Worm (Caenorhabditis elegans) whole organism, L3 larva: Measurements from ENCODE around the gene srg-11.

ENCODE experiments used
- R02D3.7 ChIP-seq: fragments of 150-350 bp; optimal IDR thresholded peaks from 2 replicates; lab custom pipeline; 2014; ENCODE audit warnings: missing biosample characterization, missing genetic modification characterization
- ZK546.5 ChIP-seq: sonication (generic microtip); optimal IDR thresholded peaks from 2 replicates; lab custom pipeline; 2017; ENCODE audit warnings: missing biosample characterization, missing genetic modification characterization
- aly-2 ChIP-seq: fragments of 150-350 bp; optimal IDR thresholded peaks from 2 replicates; lab custom pipeline; 2014; ENCODE audit warnings: missing biosample characterization, missing genetic modification characterization
- ceh-16 ChIP-seq: sonication (generic microtip); optimal IDR thresholded peaks from 2 replicates; lab custom pipeline; 2017; ENCODE audit warnings: missing biosample characterization, missing genetic modification characterization
- ceh-82 ChIP-seq: fragments of 150-350 bp; optimal IDR thresholded peaks from 2 replicates; lab custom pipeline; 2014; ENCODE audit warnings: missing biosample characterization, missing genetic modification characterization
- ceh-9 ChIP-seq: sonication (generic microtip); optimal IDR thresholded peaks from 2 replicates; lab custom pipeline; 2018; ENCODE audit warnings: missing biosample characterization, missing genetic modification characterization
- daf-12 ChIP-seq: fragments of 150-350 bp; optimal IDR thresholded peaks from 2 replicates; lab custom pipeline; 2014; ENCODE audit warnings: missing biosample characterization, missing genetic modification reagents, missing genetic modification characterization
- egl-27 ChIP-seq: sonication (generic microtip); optimal IDR thresholded peaks from 4 replicates; lab custom pipeline; 2017; ENCODE audit warnings: missing biosample characterization, missing genetic modification reagents, missing genetic modification characterization
- egl-5 ChIP-seq: fragments of 150-350 bp; optimal IDR thresholded peaks from 2 replicates; lab custom pipeline; 2017; ENCODE audit warnings: missing biosample characterization, missing genetic modification reagents, missing genetic modification characterization, inconsistent platforms
- elt-1 ChIP-seq: fragments of 150-350 bp; optimal IDR thresholded peaks from 2 replicates; lab custom pipeline; 2014; ENCODE audit warnings: missing biosample characterization, missing genetic modification characterization
- elt-3 ChIP-seq, 3 experiments: fragments of 150-350 bp in 1 of 3; sonication (generic microtip) in 2 of 3; optimal IDR thresholded peaks; 2 replicates in 2 of 3; 4 replicates in 1 of 3; lab custom pipeline; 2014 to 2017; ENCODE audit warnings: missing biosample characterization in 3 of 3, missing genetic modification characterization in 3 of 3
- eor-1 ChIP-seq, 2 experiments: fragments of 150-350 bp; optimal IDR thresholded peaks; 2 replicates each; lab custom pipeline; 2014 to 2018; ENCODE audit warnings: missing biosample characterization in 2 of 2, missing genetic modification characterization in 2 of 2
- fkh-10 ChIP-seq: sonication (generic microtip); optimal IDR thresholded peaks from 2 replicates; lab custom pipeline; 2017; ENCODE audit warnings: missing biosample characterization, missing genetic modification reagents, missing genetic modification characterization
- fkh-2 ChIP-seq: fragments of 150-350 bp; optimal IDR thresholded peaks from 2 replicates; lab custom pipeline; 2014; ENCODE audit warnings: missing biosample characterization, missing genetic modification reagents, missing genetic modification characterization
- fos-1 ChIP-seq: fragments of 150-350 bp; optimal IDR thresholded peaks from 2 replicates; lab custom pipeline; 2014; ENCODE audit warnings: missing biosample characterization, missing genetic modification characterization
- hmg-11 ChIP-seq: sonication (generic microtip); optimal IDR thresholded peaks from 2 replicates; lab custom pipeline; 2016; ENCODE audit warnings: missing genetic modification characterization, missing compliant biosample characterization
- jun-1 ChIP-seq: fragments of 150-350 bp; optimal IDR thresholded peaks from 2 replicates; lab custom pipeline; 2014; ENCODE audit warnings: missing biosample characterization, missing genetic modification reagents, missing genetic modification characterization
- lin-15B ChIP-seq: fragments of 150-350 bp; optimal IDR thresholded peaks from 2 replicates; lab custom pipeline; 2014; ENCODE audit warnings: missing biosample characterization, missing genetic modification characterization
- lin-39 ChIP-seq: fragments of 150-350 bp; optimal IDR thresholded peaks from 2 replicates; lab custom pipeline; 2018; ENCODE audit warnings: missing biosample characterization, missing genetic modification reagents, missing genetic modification characterization
- lsy-12 ChIP-seq: sonication (generic microtip); optimal IDR thresholded peaks from 2 replicates; lab custom pipeline; 2016; ENCODE audit warnings: mild to moderate bottlenecking, missing genetic modification characterization, missing compliant biosample characterization
- mdl-1 ChIP-seq: fragments of 150-350 bp; optimal IDR thresholded peaks from 2 replicates; lab custom pipeline; 2014; ENCODE audit warnings: missing biosample characterization, missing genetic modification characterization
- mml-1 ChIP-seq: fragments of 150-350 bp; sonication (generic microtip); optimal IDR thresholded peaks from 3 replicates; lab custom pipeline; 2014; ENCODE audit warnings: missing biosample characterization, missing genetic modification characterization
- nfya-1 ChIP-seq: sonication (generic microtip); optimal IDR thresholded peaks from 2 replicates; lab custom pipeline; 2017; ENCODE audit warnings: missing genetic modification characterization, mild to moderate bottlenecking, missing compliant biosample characterization, antibody characterized with exemption, moderate library complexity; ENCODE audit not compliant: insufficient read depth
- nhr-11 ChIP-seq: fragments of 150-350 bp; optimal IDR thresholded peaks from 2 replicates; lab custom pipeline; 2014; ENCODE audit warnings: missing biosample characterization, missing genetic modification characterization
- nhr-12 ChIP-seq: fragments of 150-350 bp; optimal IDR thresholded peaks from 2 replicates; lab custom pipeline; 2014; ENCODE audit warnings: missing biosample characterization, missing genetic modification characterization
- nhr-25 ChIP-seq: sonication (generic microtip); optimal IDR thresholded peaks from 2 replicates; lab custom pipeline; 2017; ENCODE audit warnings: missing biosample characterization, missing genetic modification characterization
- nhr-28 ChIP-seq: fragments of 150-350 bp; optimal IDR thresholded peaks from 2 replicates; lab custom pipeline; 2014; ENCODE audit warnings: missing biosample characterization, missing genetic modification characterization
- nhr-43 ChIP-seq: sonication (generic microtip); optimal IDR thresholded peaks from 2 replicates; lab custom pipeline; 2016; ENCODE audit warnings: mild to moderate bottlenecking, missing genetic modification characterization, missing compliant biosample characterization; ENCODE audit not compliant: poor library complexity, severe bottlenecking
- nhr-76 ChIP-seq: fragments of 150-350 bp; sonication (generic microtip); optimal IDR thresholded peaks from 5 replicates; lab custom pipeline; 2014; ENCODE audit warnings: missing biosample characterization, missing genetic modification characterization
- nhr-77 ChIP-seq: fragments of 150-350 bp; optimal IDR thresholded peaks from 2 replicates; lab custom pipeline; 2014; ENCODE audit warnings: missing biosample characterization, missing genetic modification characterization
- pha-4 ChIP-seq: fragments of 150-350 bp; optimal IDR thresholded peaks from 2 replicates; lab custom pipeline; 2014; ENCODE audit warnings: missing biosample characterization, missing genetic modification reagents, missing genetic modification characterization
- pqm-1 ChIP-seq: fragments of 150-350 bp; optimal IDR thresholded peaks from 2 replicates; lab custom pipeline; 2017; ENCODE audit warnings: missing biosample characterization, missing genetic modification characterization, inconsistent platforms
- sea-2 ChIP-seq: fragments of 150-350 bp; sonication (generic microtip); optimal IDR thresholded peaks from 4 replicates; lab custom pipeline; 2014; ENCODE audit warnings: missing biosample characterization, missing genetic modification reagents, missing genetic modification characterization
- skn-1 ChIP-seq: fragments of 150-350 bp; optimal IDR thresholded peaks from 2 replicates; lab custom pipeline; 2014; ENCODE audit warnings: missing biosample characterization, missing genetic modification characterization
- snpc-4 ChIP-seq: fragments of 150-350 bp; optimal IDR thresholded peaks from 2 replicates; lab custom pipeline; 2014; ENCODE audit warnings: missing biosample characterization, missing genetic modification characterization
- tbx-2 ChIP-seq: sonication (generic microtip); optimal IDR thresholded peaks from 2 replicates; lab custom pipeline; 2016; ENCODE audit warnings: mild to moderate bottlenecking, missing genetic modification characterization, missing compliant biosample characterization
- unc-39 ChIP-seq: sonication (generic microtip); optimal IDR thresholded peaks from 4 replicates; lab custom pipeline; 2017; ENCODE audit warnings: missing biosample characterization, missing genetic modification characterization
- unc-62 ChIP-seq: fragments of 150-350 bp; sonication (generic microtip); optimal IDR thresholded peaks from 4 replicates; lab custom pipeline; 2014; ENCODE audit warnings: missing biosample characterization, missing genetic modification reagents, missing genetic modification characterization
- zag-1 ChIP-seq: fragments of 150-350 bp; optimal IDR thresholded peaks from 2 replicates; lab custom pipeline; 2014; ENCODE audit warnings: missing biosample characterization, missing genetic modification characterization
- ztf-11 ChIP-seq: fragments of 150-350 bp; optimal IDR thresholded peaks from 2 replicates; lab custom pipeline; 2014; ENCODE audit warnings: missing biosample characterization, missing genetic modification characterization
- ztf-4 ChIP-seq: fragments of 150-350 bp; optimal IDR thresholded peaks from 2 replicates; lab custom pipeline; 2014; ENCODE audit warnings: missing biosample characterization, missing genetic modification characterization

Gene srg-11

DNA sequence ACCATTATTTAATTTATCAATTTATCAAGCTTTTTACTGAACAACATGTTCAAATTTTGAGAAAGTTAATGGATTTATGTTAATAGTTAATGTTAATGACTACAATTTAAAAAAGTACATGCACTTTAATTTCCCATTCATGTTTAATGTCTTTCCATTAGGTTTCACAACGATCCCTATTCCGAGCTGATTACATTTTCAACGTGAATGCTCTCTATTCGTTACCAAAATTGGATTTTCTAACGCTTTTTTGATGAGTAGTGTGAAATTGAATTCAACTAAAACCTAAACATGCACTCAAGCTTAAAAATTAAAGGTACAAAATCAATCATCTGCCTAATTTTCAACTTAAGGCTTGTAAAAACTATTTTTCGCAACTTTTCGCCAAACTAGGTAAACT, 22.4 kb upstream of the srg-11 start:
- TF ChIP-seq nfya-1 (tag; lab: Kevin White, UChicago) (no peak), nhr-11 (tag; lab: Kevin White, UChicago) (no peak), nhr-28 (no peak), nhr-77 (tag; lab: Kevin White, UChicago) (no peak), ztf-4 (tag; lab: Kevin White, UChicago) (no peak), daf-12 (tag; lab: Kevin White, UChicago) (no peak), fkh-2 (tag; lab: Kevin White, UChicago) (no peak), jun-1 (tag; lab: Kevin White, UChicago) (no peak), unc-39 (no peak), eor-1 (tag; optimal IDR thresholded peaks at IDR 0.05; lab: Kevin White, UChicago) (no peak), egl-27 (tag; lab: Kevin White, UChicago) (no peak), tbx-2 (no peak), ceh-16 (tag; lab: Kevin White, UChicago) (no peak), aly-2 (tag; lab: Kevin White, UChicago) (no peak), nhr-43 (tag; lab: Kevin White, UChicago) (no peak), unc-62 (no peak), R02D3.7 (tag; lab: Kevin White, UChicago) (no peak), lsy-12 (no peak), pqm-1 (tag; lab: Kevin White, UChicago) (no peak)

DNA sequence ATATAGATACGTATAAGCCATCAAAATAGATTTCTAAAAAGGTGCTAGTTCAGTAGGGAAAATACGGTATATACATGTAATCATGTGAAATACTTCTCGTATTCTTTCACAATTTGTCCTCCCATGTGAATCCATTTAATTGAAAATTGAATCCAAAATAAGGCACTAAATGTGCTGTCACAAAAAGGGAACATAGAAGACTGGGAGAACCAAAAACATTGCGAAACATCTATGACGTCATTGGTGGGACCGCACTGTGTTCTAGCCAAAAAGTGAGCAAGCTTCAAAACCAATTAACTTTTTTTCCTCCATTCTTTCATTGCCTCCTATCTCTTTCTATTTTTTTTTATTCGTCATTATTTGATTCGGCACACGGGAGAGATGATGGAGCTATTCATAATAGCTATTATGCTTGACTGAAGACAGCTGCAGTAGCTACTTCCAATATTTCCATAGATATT, 21.4 kb upstream of the srg-11 start, which contains the start of gene cdka-1:
Gene cdka-1, plus strand, starts transcription at position 411 of the 461 bp plus-strand sequence.
- TF ChIP-seq nfya-1 (tag; lab: Kevin White, UChicago) (peak; percentile 38), jun-1 (tag; lab: Kevin White, UChicago) (no peak), lin-39 (tag; lab: Kevin White, UChicago) (peak; percentile 36)

DNA sequence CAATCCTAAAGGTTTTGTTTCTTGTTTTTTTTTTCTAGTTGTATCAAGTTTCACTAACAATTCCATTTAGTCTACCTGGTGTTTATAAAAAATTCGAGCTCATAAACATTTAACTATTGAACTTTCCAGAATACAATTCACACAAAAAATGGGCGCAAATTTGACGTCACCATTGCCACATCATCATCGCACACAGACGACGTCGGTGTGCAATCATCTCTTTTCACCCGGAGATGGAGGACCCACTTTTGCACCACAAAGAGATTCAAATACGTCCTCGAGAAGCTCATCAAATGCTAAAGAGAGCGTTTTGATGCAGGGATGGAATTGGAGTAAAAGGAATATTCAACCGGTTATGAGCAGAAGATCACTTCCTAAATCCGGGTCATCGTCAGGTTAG, 20.4 kb upstream of the srg-11 start:
- TF ChIP-seq nhr-28 (no peak), fkh-10 (GFP tag; lab: Kevin White, UChicago) (no peak), sea-2 (GFP tag; lab: Kevin White, UChicago) (no peak), nhr-25 (no peak), skn-1 (no peak), lsy-12 (no peak), nhr-76 (tag; lab: Kevin White, UChicago) (no peak), ztf-11 (tag; lab: Kevin White, UChicago) (no peak)

DNA sequence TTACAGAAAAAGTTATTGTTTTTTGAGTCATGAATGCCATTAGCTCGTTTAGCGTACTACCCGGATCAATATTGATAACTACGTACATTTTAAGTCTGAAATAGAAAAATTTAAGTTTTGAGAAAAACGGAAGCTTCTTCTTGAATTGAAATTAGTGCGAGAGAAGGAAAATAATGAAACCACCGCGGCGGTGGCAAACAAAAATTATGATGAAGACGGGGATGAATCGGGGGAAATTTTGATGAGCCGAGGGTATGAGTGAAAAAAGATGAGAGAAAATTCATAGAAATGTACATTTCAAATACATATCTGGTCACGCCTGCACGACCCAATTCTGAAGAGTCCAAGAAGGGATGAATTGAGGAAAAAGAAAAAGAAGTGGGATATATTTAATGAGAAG, 14.5 kb upstream of the srg-11 start, which contains the start of gene T23F11.4:
Gene T23F11.4, minus strand, starts transcription at position 101 of the 400 bp plus-strand sequence.
- TF ChIP-seq unc-62 (no peak), mml-1 (no peak)

DNA sequence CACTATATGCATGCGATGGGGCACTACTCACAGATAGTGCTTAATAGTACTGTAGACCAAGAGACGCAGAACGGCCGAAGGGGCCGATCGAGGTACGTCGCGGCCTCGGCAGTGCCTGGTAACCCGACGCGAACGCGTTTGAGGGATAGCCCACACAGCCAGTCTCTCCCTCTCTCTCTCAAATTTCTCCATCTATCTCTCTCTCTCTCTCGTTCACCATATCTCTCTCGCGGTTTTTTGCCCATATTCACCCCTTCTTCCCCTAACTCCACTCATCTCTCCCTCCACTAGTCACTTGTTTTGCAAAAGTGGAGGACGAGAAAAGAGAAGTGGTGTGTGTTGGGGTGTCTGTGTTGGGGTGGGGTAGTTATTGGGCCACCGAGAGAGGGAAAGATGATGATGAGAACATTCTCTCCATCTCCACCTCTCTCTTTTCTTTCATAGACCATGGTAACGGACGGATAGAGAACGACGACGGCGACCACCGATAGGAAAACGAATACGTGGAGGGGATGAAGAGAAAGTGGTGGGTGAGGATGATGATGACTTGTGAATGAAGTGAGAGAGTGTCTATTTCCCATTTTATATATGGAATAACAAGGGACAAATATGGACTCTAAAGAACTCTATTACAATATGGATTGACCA, 12.9 kb upstream of the srg-11 start:
- TF ChIP-seq nhr-12 (tag; lab: Kevin White, UChicago), result no peak
- no peak for TF ChIP-seq nhr-76 (tag; lab: Kevin White, UChicago)
- no peak for TF ChIP-seq elt-1
- no peak for TF ChIP-seq mdl-1
- TF ChIP-seq ceh-9 (tag; lab: Kevin White, UChicago), result no peak
- no peak for TF ChIP-seq egl-27 (tag; lab: Kevin White, UChicago)
- TF ChIP-seq egl-5, result peak; percentile 34
- peak; percentile 4 for TF ChIP-seq pha-4
- no peak for TF ChIP-seq R02D3.7 (tag; lab: Kevin White, UChicago)
- TF ChIP-seq ZK546.5 (tag; lab: Kevin White, UChicago), result no peak
- no peak for TF ChIP-seq fos-1 (tag; lab: Kevin White, UChicago)
- TF ChIP-seq nfya-1 (tag; lab: Kevin White, UChicago), result peak; percentile 62
- TF ChIP-seq zag-1, result no peak
- TF ChIP-seq mml-1, result no peak
- no peak for TF ChIP-seq aly-2 (tag; lab: Kevin White, UChicago)
- TF ChIP-seq lin-15B (tag; lab: Kevin White, UChicago), result peak; percentile 48
- no peak for TF ChIP-seq pqm-1 (tag; lab: Kevin White, UChicago)
- TF ChIP-seq fkh-10 (GFP tag; lab: Kevin White, UChicago), result no peak
- no peak for TF ChIP-seq nhr-11 (tag; lab: Kevin White, UChicago)
- TF ChIP-seq jun-1 (tag; lab: Kevin White, UChicago), result peak; percentile 22
- no peak for TF ChIP-seq ceh-82 (tag; lab: Kevin White, UChicago)
- no peak for TF ChIP-seq eor-1 (tag; optimal IDR thresholded peaks at IDR 0.05; lab: Kevin White, UChicago)
- peak; percentile 35 for TF ChIP-seq lsy-12
- TF ChIP-seq tbx-2, result peak; percentile 48
- peak; percentile 39 for TF ChIP-seq sea-2 (GFP tag; lab: Kevin White, UChicago)
- no peak for TF ChIP-seq unc-39
- no peak for TF ChIP-seq unc-62
- no peak for TF ChIP-seq nhr-28
- no peak for TF ChIP-seq snpc-4 (tag; lab: Kevin White, UChicago)
- TF ChIP-seq hmg-11 (tag; lab: Kevin White, UChicago), result peak; percentile 86
- no peak for TF ChIP-seq elt-3 (tag; optimal IDR thresholded peaks at IDR 0.05; lab: Kevin White, UChicago)
- TF ChIP-seq nhr-43 (tag; lab: Kevin White, UChicago), result peak; percentile 1
- peak; percentile 78 for TF ChIP-seq nhr-25
- no peak for TF ChIP-seq ztf-4 (tag; lab: Kevin White, UChicago)
